Worm (Caenorhabditis elegans): ENCODE measurements around the gene pfd-1.
A peak's percentile ranks its signal among the peaks of the same experiment; 100 is the strongest.

pfd-1 gene

ce11 chrIV:11125200-11125599, 24.7 kb upstream of the pfd-1 start (continued):
- TF ChIP-seq hpl-2 (GFP tag; optimal IDR thresholded peaks at IDR 0.05) = no peak
- TF ChIP-seq ceh-82 (tag; optimal IDR thresholded peaks at IDR 0.05) = peak in 1 of 3 experiments; percentile 43
- peak; percentile 41 for TF ChIP-seq dsc-1 (tag; optimal IDR thresholded peaks at IDR 0.05)
- no peak for TF ChIP-seq unc-130 (tag; optimal IDR thresholded peaks at IDR 0.05)
- TF ChIP-seq nhr-20 (tag; optimal IDR thresholded peaks at IDR 0.05) = peak; percentile 37
- no peak for TF ChIP-seq efl-3 (GFP tag; optimal IDR thresholded peaks at IDR 0.05)

ce11 chrIV:11125604-11126003, 24.3 kb upstream of the pfd-1 start:
- peak; percentile 75 for TF ChIP-seq nhr-85 (tag)
- no peak for TF ChIP-seq fkh-8 (tag; optimal IDR thresholded peaks at IDR 0.05)
- TF ChIP-seq lin-35 (GFP tag; optimal IDR thresholded peaks at IDR 0.05) = peak; percentile 82 to 91
- no peak for TF ChIP-seq pqm-1 (tag; optimal IDR thresholded peaks at IDR 0.05)
- TF ChIP-seq snu-23 (GFP tag; optimal IDR thresholded peaks at IDR 0.05) = peak; percentile 25
- peak; percentile 9 for TF ChIP-seq rnt-1 (tag; optimal IDR thresholded peaks at IDR 0.05)
- TF ChIP-seq dsc-1 (tag; optimal IDR thresholded peaks at IDR 0.05) = peak; percentile 27
- TF ChIP-seq xbp-1 (tag; optimal IDR thresholded peaks at IDR 0.05) = peak; percentile 54
- TF ChIP-seq lin-39 (tag; optimal IDR thresholded peaks at IDR 0.05) = no peak
- TF ChIP-seq elt-2 (tag; optimal IDR thresholded peaks at IDR 0.05) = no peak
- TF ChIP-seq nhr-76 (tag; optimal IDR thresholded peaks at IDR 0.05) = no peak
- peak; percentile 31 for TF ChIP-seq nhr-71 (tag; optimal IDR thresholded peaks at IDR 0.05)
- peak; percentile 75 to 85 (median 76) for TF ChIP-seq dpl-1 (GFP tag; optimal IDR thresholded peaks at IDR 0.05)
- peak in 1 of 2 experiments; percentile 77 for TF ChIP-seq efl-1 (optimal IDR thresholded peaks at IDR 0.05)
- TF ChIP-seq efl-1 (GFP tag; optimal IDR thresholded peaks at IDR 0.05 in 1 of 2) = peak; percentile 86 to 98
- peak in 1 of 3 experiments; percentile 22 for TF ChIP-seq ceh-82 (tag; optimal IDR thresholded peaks at IDR 0.05)
- TF ChIP-seq ztf-11 (tag; optimal IDR thresholded peaks at IDR 0.05) = no peak

ce11 chrIV:11126004-11126027, 24.1 kb upstream of the pfd-1 start, which contains the start of gene swsn-4:
swsn-4 (plus strand) TSS chrIV:11126024.
- no peak for TF ChIP-seq aha-1 (tag; optimal IDR thresholded peaks at IDR 0.05)
- TF ChIP-seq unc-30 (tag; optimal IDR thresholded peaks at IDR 0.05) = no peak
- no peak for TF ChIP-seq sptf-1 (tag; optimal IDR thresholded peaks at IDR 0.05)
- no peak for TF ChIP-seq alr-1 (tag; optimal IDR thresholded peaks at IDR 0.05; ENCODE audit: borderline replicate concordance)
- TF ChIP-seq lin-14 (GFP tag; optimal IDR thresholded peaks at IDR 0.05) = no peak
- no peak for TF ChIP-seq rnt-1 (tag; optimal IDR thresholded peaks at IDR 0.05)
- TF ChIP-seq tlp-1 (tag; optimal IDR thresholded peaks at IDR 0.05) = no peak
- TF ChIP-seq nhr-71 (tag; optimal IDR thresholded peaks at IDR 0.05) = no peak
- no peak for TF ChIP-seq elt-3 (tag; optimal IDR thresholded peaks at IDR 0.05)
- TF ChIP-seq lin-35 (GFP tag; optimal IDR thresholded peaks at IDR 0.05) = no peak
- TF ChIP-seq mep-1 (tag; optimal IDR thresholded peaks at IDR 0.05) = no peak

ce11 chrIV:11126028-11126427, 23.9 kb upstream of the pfd-1 start:
- no peak for TF ChIP-seq sptf-1 (tag; optimal IDR thresholded peaks at IDR 0.05)
- no peak for TF ChIP-seq mdl-1 (tag; optimal IDR thresholded peaks at IDR 0.05)
- TF ChIP-seq zip-4 (GFP tag; optimal IDR thresholded peaks at IDR 0.05) = no peak
- TF ChIP-seq C34B4.2 (tag; optimal IDR thresholded peaks at IDR 0.05) = no peak
- TF ChIP-seq lin-15B (tag; optimal IDR thresholded peaks at IDR 0.05) = no peak
- TF ChIP-seq hpl-2 (GFP tag; optimal IDR thresholded peaks at IDR 0.05) = no peak
- no peak for TF ChIP-seq egl-27 (tag; optimal IDR thresholded peaks at IDR 0.05)
- no peak for TF ChIP-seq mep-1 (tag; optimal IDR thresholded peaks at IDR 0.05)
- no peak for TF ChIP-seq grh-1 (GFP tag; IDR thresholded peaks at IDR 0.05)
- no peak for TF ChIP-seq ceh-88 (GFP tag; IDR thresholded peaks at IDR 0.05)

ce11 chrIV:11130774-11131173, 19.1 kb upstream of the pfd-1 start:
- no peak for TF ChIP-seq ceh-88 (GFP tag; IDR thresholded peaks at IDR 0.05)
- TF ChIP-seq mdl-1 (tag; optimal IDR thresholded peaks at IDR 0.05) = no peak
- no peak for TF ChIP-seq pqm-1 (tag; optimal IDR thresholded peaks at IDR 0.05)
- no peak for TF ChIP-seq unc-98 (GFP tag; IDR thresholded peaks at IDR 0.05)
- no peak for TF ChIP-seq nhr-76 (tag; optimal IDR thresholded peaks at IDR 0.05)
- no peak for TF ChIP-seq C16A3.4 (tag; optimal IDR thresholded peaks at IDR 0.05)
- no peak for TF ChIP-seq unc-130 (tag; optimal IDR thresholded peaks at IDR 0.05)
- no peak for TF ChIP-seq jun-1 (tag; optimal IDR thresholded peaks at IDR 0.05)
- TF ChIP-seq lin-39 (tag; optimal IDR thresholded peaks at IDR 0.05) = no peak
- no peak for TF ChIP-seq ces-1 (GFP tag; optimal IDR thresholded peaks at IDR 0.05)
- TF ChIP-seq unc-86 (tag; optimal IDR thresholded peaks at IDR 0.05) = no peak
- TF ChIP-seq lin-13 (GFP tag; optimal IDR thresholded peaks at IDR 0.05) = no peak
- no peak for TF ChIP-seq mep-1 (tag; optimal IDR thresholded peaks at IDR 0.05)
- no peak for TF ChIP-seq elt-3 (tag; optimal IDR thresholded peaks at IDR 0.05)
- TF ChIP-seq nhr-71 (tag; optimal IDR thresholded peaks at IDR 0.05) = peak; percentile 8
- no peak for TF ChIP-seq nhr-11 (tag; optimal IDR thresholded peaks at IDR 0.05)
- TF ChIP-seq unc-62 (GFP tag; optimal IDR thresholded peaks at IDR 0.05) = no peak
- peak; percentile 1 for TF ChIP-seq elt-2 (tag; optimal IDR thresholded peaks at IDR 0.05)
- TF ChIP-seq ets-5 (GFP tag; IDR thresholded peaks at IDR 0.05) = no peak
- no peak for TF ChIP-seq pag-3 (tag; optimal IDR thresholded peaks at IDR 0.05; ENCODE audit: borderline replicate concordance, insufficient read depth)

Data from whole organism, L1 larva.